Worm (Caenorhabditis elegans) whole organism, early embryonic: ENCODE results near the gene F13E6.1.

Experiments
- B0310.2 ChIP-seq: sonication (generic microtip); optimal IDR thresholded peaks from 2 replicates; lab custom pipeline; 2016; ENCODE audit warnings: mild to moderate bottlenecking, missing genetic modification characterization, missing compliant biosample characterization
- F13C5.2 ChIP-seq: sonication (generic microtip); optimal IDR thresholded peaks from 2 replicates; lab custom pipeline; 2017; ENCODE audit warnings: mild to moderate bottlenecking, missing genetic modification characterization, inconsistent platforms, missing compliant biosample characterization
- aly-1 ChIP-seq: sonication (generic microtip); optimal IDR thresholded peaks from 2 replicates; lab custom pipeline; 2016; ENCODE audit warnings: missing genetic modification characterization, missing compliant biosample characterization
- ama-1 ChIP-seq: fragments of 150-350 bp; optimal IDR thresholded peaks from 2 replicates; lab custom pipeline; 2014
- ceh-13 ChIP-seq: fragments of 200-800 bp; sonication (Bioruptor generic); optimal IDR thresholded peaks from 2 replicates; lab custom pipeline; 2018; ENCODE audit warnings: mild to moderate bottlenecking, missing genetic modification characterization, missing compliant biosample characterization
- ceh-36 ChIP-seq: sonication (generic microtip); optimal IDR thresholded peaks from 2 replicates; lab custom pipeline; 2016; ENCODE audit warnings: missing genetic modification characterization, inconsistent platforms, missing compliant biosample characterization
- ets-7 ChIP-seq: sonication (generic microtip); optimal IDR thresholded peaks from 2 replicates; lab custom pipeline; 2016; ENCODE audit warnings: missing genotype, missing genetic modification characterization, missing compliant biosample characterization
- flt-1 ChIP-seq: fragments of 200-800 bp; sonication (Bioruptor generic); IDR thresholded peaks from 2 replicates; pipeline ENCODE4 v1.3.6; 2022; ENCODE audit warnings: missing genetic modification characterization, missing compliant biosample characterization
- hmbx-1 ChIP-seq: sonication (generic microtip); optimal IDR thresholded peaks from 2 replicates; lab custom pipeline; 2016; ENCODE audit warnings: mild to moderate bottlenecking, missing genetic modification characterization, missing compliant biosample characterization
- hmg-4 ChIP-seq: fragments of 200-800 bp; sonication (Bioruptor generic); optimal IDR thresholded peaks from 2 replicates; lab custom pipeline; 2018; ENCODE audit warnings: mild to moderate bottlenecking, missing genetic modification characterization, missing compliant biosample characterization
- hnd-1 ChIP-seq: sonication (generic microtip); optimal IDR thresholded peaks from 2 replicates; lab custom pipeline; 2016; ENCODE audit warnings: missing genetic modification characterization, missing compliant biosample characterization
- pes-1 ChIP-seq: fragments of 200-800 bp; sonication (Bioruptor generic); IDR thresholded peaks from 2 replicates; pipeline ENCODE4 v1.3.6; 2022; ENCODE audit warnings: missing genetic modification reagents, missing genetic modification characterization, missing compliant biosample characterization
- scrt-1 ChIP-seq: fragments of 200-800 bp; sonication (Bioruptor generic); IDR thresholded peaks from 2 replicates; pipeline ENCODE4 v1.3.6; 2022; ENCODE audit warnings: missing genetic modification characterization, missing compliant biosample characterization
- sea-1 ChIP-seq: fragments of 200-800 bp; sonication (Bioruptor generic); conservative IDR thresholded peaks from 2 replicates; pipeline ENCODE4 v1.3.6; 2022; ENCODE audit warnings: missing genetic modification characterization, missing compliant biosample characterization
- tbx-11 ChIP-seq: fragments of 200-800 bp; sonication (Bioruptor generic); IDR thresholded peaks from 2 replicates; pipeline ENCODE4 v1.3.6; 2022; ENCODE audit warnings: missing genetic modification characterization, missing compliant biosample characterization
- tbx-37 ChIP-seq: fragments of 200-800 bp; sonication (Bioruptor generic); conservative IDR thresholded peaks from 2 replicates; pipeline ENCODE4 v1.3.6; 2022; ENCODE audit warnings: missing genetic modification reagents, missing genetic modification characterization, missing compliant biosample characterization
- tra-4 ChIP-seq: sonication (generic microtip); optimal IDR thresholded peaks from 2 replicates; lab custom pipeline; 2017; ENCODE audit warnings: missing genetic modification characterization, missing compliant biosample characterization

Gene F13E6.1

DNA sequence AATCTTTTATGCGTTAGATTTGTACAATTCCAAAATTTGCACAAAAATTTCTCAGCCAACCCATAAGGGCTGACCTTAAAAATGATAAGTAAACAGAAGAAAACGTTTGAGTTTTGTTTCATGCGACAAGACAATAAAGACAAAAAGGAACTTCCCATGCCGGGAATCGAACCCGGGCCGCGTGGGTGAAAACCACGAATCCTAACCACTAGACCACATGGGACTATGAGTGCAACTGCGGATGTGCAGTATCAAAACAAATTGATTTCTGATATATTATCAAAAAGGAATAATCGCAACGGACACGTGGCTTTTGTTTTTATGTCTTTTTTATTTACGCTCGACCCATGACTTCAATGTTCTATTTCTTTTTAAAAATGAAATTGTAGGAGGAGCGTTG is 10.0 kb downstream of the F13E6.1 start:
- TF ChIP-seq ama-1 (lab: Kevin White, UChicago) (no peak), tbx-37 (no peak), scrt-1 (GFP tag; lab: Robert Waterston, UW) (no peak), pes-1 (GFP tag; lab: Robert Waterston, UW) (no peak)

DNA sequence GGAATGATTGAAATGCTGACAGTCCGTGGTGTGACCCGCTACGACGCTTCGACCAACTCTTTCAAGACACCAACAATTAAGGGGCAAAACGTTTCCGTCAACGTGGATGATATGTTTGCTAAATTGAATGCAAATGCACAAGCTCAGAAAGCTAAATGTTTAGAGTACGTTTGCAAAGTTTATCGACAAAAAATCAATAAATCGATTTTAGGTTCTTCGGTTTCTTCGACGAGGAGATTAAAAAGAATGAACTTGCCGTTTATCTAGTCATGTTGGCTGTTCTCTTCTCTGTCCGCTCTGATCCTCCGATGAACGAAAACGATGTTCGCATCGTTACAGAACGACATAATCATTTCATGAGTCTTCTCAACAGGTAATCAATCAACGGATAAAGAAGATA is 12.2 kb downstream of the F13E6.1 start:
- TF ChIP-seq hmbx-1 (tag; lab: Kevin White, UChicago), result no peak
- no peak for TF ChIP-seq sea-1
- TF ChIP-seq ceh-13, result no peak
- no peak for TF ChIP-seq hnd-1
- TF ChIP-seq flt-1, result no peak
- TF ChIP-seq tbx-11 (GFP tag; lab: Robert Waterston, UW), result no peak
- no peak for TF ChIP-seq hmg-4
- no peak for TF ChIP-seq B0310.2 (tag; lab: Kevin White, UChicago)
- TF ChIP-seq F13C5.2 (tag; lab: Kevin White, UChicago), result no peak
- no peak for TF ChIP-seq scrt-1 (GFP tag; lab: Robert Waterston, UW)
- no peak for TF ChIP-seq aly-1 (tag; lab: Kevin White, UChicago)
- TF ChIP-seq ets-7 (tag; lab: Kevin White, UChicago), result no peak
- no peak for TF ChIP-seq tra-4
- TF ChIP-seq ceh-36 (tag; lab: Kevin White, UChicago), result no peak
- TF ChIP-seq pes-1 (GFP tag; lab: Robert Waterston, UW), result no peak
- no peak for TF ChIP-seq tbx-37
- TF ChIP-seq ama-1 (lab: Kevin White, UChicago), result no peak

ce11 chrX:10659508-10659907 is 17.4 kb downstream of the F13E6.1 start:
- TF ChIP-seq F13C5.2 (tag; lab: Kevin White, UChicago) (no peak), hnd-1 (no peak), tbx-11 (GFP tag; lab: Robert Waterston, UW) (no peak), ama-1 (lab: Kevin White, UChicago) (no peak), tbx-37 (no peak)

DNA sequence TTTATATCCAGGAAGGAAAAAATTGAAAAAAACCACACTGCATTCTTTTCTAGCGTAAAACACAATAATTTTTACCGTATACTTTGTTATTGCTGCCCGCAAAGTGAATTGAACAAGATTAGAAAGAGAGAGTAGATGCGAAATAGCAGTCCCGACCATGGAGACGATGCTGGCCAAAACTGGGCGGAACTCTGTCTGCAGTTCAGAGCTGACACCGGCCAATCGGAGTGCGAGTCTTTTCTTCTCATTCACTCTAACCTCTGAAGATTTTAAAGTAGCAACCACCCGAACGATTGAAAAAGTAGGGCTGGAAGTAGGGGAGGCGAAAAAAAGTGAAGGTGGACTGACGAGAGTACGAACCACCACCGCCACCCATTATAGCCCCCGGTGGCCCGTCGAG is 20.3 kb downstream of the F13E6.1 start:
- TF ChIP-seq sea-1 (no peak), F13C5.2 (tag; lab: Kevin White, UChicago) (no peak), flt-1 (no peak), ama-1 (lab: Kevin White, UChicago) (no peak), ets-7 (tag; lab: Kevin White, UChicago) (no peak), B0310.2 (tag; lab: Kevin White, UChicago) (no peak), hnd-1 (no peak), hmbx-1 (tag; lab: Kevin White, UChicago) (no peak), tbx-11 (GFP tag; lab: Robert Waterston, UW) (no peak), tra-4 (no peak), ceh-36 (tag; lab: Kevin White, UChicago) (no peak), scrt-1 (GFP tag; lab: Robert Waterston, UW) (no peak)

DNA sequence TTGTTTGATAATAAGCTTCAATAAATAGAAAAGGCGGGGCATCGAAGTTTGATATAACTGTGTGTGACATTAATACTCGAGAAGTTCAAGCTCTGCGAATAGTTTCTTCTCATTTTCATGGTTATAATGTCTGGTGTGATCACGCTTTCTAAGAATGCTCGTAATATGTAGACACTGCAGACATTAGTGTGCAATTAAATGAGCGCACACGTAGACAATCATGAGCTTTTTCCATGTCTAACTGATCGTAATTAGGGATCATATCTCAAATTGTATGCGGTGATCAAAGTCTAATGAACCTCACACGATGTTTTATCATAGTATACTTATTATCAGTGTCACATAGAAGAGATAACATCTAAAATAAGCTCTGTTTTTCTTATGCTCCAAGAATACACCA is 26.8 kb downstream of the F13E6.1 start:
- TF ChIP-seq F13C5.2 (tag; lab: Kevin White, UChicago) (no peak), tbx-37 (no peak), ceh-36 (tag; lab: Kevin White, UChicago) (no peak), tra-4 (no peak), ama-1 (lab: Kevin White, UChicago) (no peak), scrt-1 (GFP tag; lab: Robert Waterston, UW) (no peak), hmbx-1 (tag; lab: Kevin White, UChicago) (no peak), aly-1 (tag; lab: Kevin White, UChicago) (no peak), ets-7 (tag; lab: Kevin White, UChicago) (no peak), tbx-11 (GFP tag; lab: Robert Waterston, UW) (no peak), flt-1 (no peak), pes-1 (GFP tag; lab: Robert Waterston, UW) (no peak), hnd-1 (no peak), hmg-4 (no peak)

ce11 chrX:10647590-10648105 is 29.3 kb downstream of the F13E6.1 start:
- TF ChIP-seq F13C5.2 (tag; lab: Kevin White, UChicago) (no peak), flt-1 (no peak), tra-4 (no peak), ama-1 (lab: Kevin White, UChicago) (no peak), scrt-1 (GFP tag; lab: Robert Waterston, UW) (no peak), pes-1 (GFP tag; lab: Robert Waterston, UW) (no peak), sea-1 (no peak), ets-7 (tag; lab: Kevin White, UChicago) (no peak), hnd-1 (no peak), hmg-4 (no peak), hmbx-1 (tag; lab: Kevin White, UChicago) (no peak), tbx-11 (GFP tag; lab: Robert Waterston, UW) (no peak), aly-1 (tag; lab: Kevin White, UChicago) (no peak), ceh-13 (no peak), B0310.2 (tag; lab: Kevin White, UChicago) (no peak), tbx-37 (no peak), ceh-36 (tag; lab: Kevin White, UChicago) (no peak)

- TF ChIP-seq hnd-1 (no peak), aly-1 (tag; lab: Kevin White, UChicago) (no peak), scrt-1 (GFP tag; lab: Robert Waterston, UW) (no peak), ceh-36 (tag; lab: Kevin White, UChicago) (no peak), ets-7 (tag; lab: Kevin White, UChicago) (no peak), tra-4 (no peak), B0310.2 (tag; lab: Kevin White, UChicago) (no peak), sea-1 (no peak), hmbx-1 (tag; lab: Kevin White, UChicago) (no peak), tbx-11 (GFP tag; lab: Robert Waterston, UW) (no peak), tbx-37 (no peak), ceh-13 (no peak), ama-1 (lab: Kevin White, UChicago) (no peak), pes-1 (GFP tag; lab: Robert Waterston, UW) (no peak), hmg-4 (no peak), F13C5.2 (tag; lab: Kevin White, UChicago) (no peak), flt-1 (no peak)
Observed at ce11 chrX:10645148-10645547, 31.8 kb downstream of the F13E6.1 start.
